Worm (Caenorhabditis elegans): ENCODE results near the gene B0496.1.

DNA sequence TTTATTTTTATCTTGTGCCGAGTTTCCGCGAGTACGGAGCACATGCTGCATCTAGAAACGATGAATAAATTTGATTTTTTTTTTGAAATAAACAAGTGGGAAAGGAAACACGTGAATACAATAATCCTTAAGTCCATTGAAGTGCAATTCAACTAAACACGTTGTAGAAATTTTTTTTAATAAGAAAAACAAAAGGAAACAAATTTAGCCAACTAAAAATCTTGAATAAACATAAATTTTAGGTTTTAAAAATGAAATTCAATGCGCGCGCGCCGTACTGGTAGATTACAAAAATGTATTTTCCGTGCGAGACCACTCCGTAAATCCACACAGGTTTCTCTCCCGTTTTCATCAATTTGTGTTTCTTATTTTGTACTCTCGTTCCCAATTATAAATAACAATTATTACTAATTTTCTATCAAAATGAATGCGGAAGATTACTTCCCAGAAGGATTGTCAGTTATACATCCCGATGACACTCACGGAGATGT lies 27.1 kb downstream of the B0496.1 start, which contains the start of the genes plk-3 and F55G1.6:
- TF ChIP-seq fkh-10 (GFP tag; optimal IDR thresholded peaks at IDR 0.05), result no peak
- no peak for TF ChIP-seq hlh-8 (tag; optimal IDR thresholded peaks at IDR 0.05)
- TF ChIP-seq lin-11 (tag; optimal IDR thresholded peaks at IDR 0.05), result no peak
- TF ChIP-seq pha-4 (tag; optimal IDR thresholded peaks at IDR 0.05), result no peak
- no peak for TF ChIP-seq pax-1 (tag; optimal IDR thresholded peaks at IDR 0.05)
- TF ChIP-seq zip-5 (tag; optimal IDR thresholded peaks at IDR 0.05), result no peak
